Fruit fly (Drosophila melanogaster) whole organism, embryonic: ENCODE results near the gene LPCAT.

Source experiments
- ATbp ChIP-seq: fragments of 200-800 bp; sonication (Bioruptor generic); optimal IDR thresholded peaks from 2 replicates; lab custom pipeline; 2017; ENCODE audit warnings: missing biosample characterization, mild to moderate bottlenecking, missing genetic modification characterization, missing genetic modification reagents
- Blimp-1 ChIP-seq: fragments of 200-800 bp; sonication (Bioruptor generic); optimal IDR thresholded peaks from 3 replicates; lab custom pipeline; 2018; ENCODE audit warnings: missing biosample characterization, missing genetic modification characterization, mild to moderate bottlenecking, moderate library complexity, missing genetic modification reagents
- CG10366 ChIP-seq: fragments of 200-800 bp; sonication (Bioruptor generic); IDR thresholded peaks from 2 replicates; pipeline ENCODE4 v1.3.6; 2022; ENCODE audit warnings: missing biosample characterization, missing genetic modification characterization
- CG11398 ChIP-seq: fragments of 200-800 bp; sonication (Bioruptor generic); optimal IDR thresholded peaks from 2 replicates; lab custom pipeline; 2016; ENCODE audit warnings: missing biosample characterization, missing genetic modification characterization
- CG12071 ChIP-seq: fragments of 200-800 bp; sonication (Bioruptor generic); optimal IDR thresholded peaks from 3 replicates; lab custom pipeline; 2018; ENCODE audit warnings: missing biosample characterization, mild to moderate bottlenecking, missing genetic modification characterization
- CG15073 ChIP-seq: fragments of 200-800 bp; sonication (Bioruptor generic); optimal IDR thresholded peaks from 2 replicates; lab custom pipeline; 2016; ENCODE audit warnings: missing biosample characterization, missing genetic modification characterization
- CG18476 ChIP-seq: fragments of 200-800 bp; sonication (Bioruptor generic); optimal IDR thresholded peaks from 2 replicates; lab custom pipeline; 2016; ENCODE audit warnings: missing biosample characterization, mild to moderate bottlenecking, missing genetic modification characterization
- CG18599 ChIP-seq: fragments of 200-800 bp; sonication (Bioruptor generic); optimal IDR thresholded peaks from 3 replicates; lab custom pipeline; 2017; ENCODE audit warnings: missing biosample characterization, missing genetic modification characterization, mild to moderate bottlenecking, moderate library complexity, missing genetic modification reagents
- CG2712 ChIP-seq: fragments of 200-800 bp; optimal IDR thresholded peaks from 3 replicates; lab custom pipeline; 2019; ENCODE audit warnings: missing biosample characterization, mild to moderate bottlenecking, missing genetic modification characterization, moderate library complexity
- CG3281 ChIP-seq: fragments of 200-800 bp; sonication (Bioruptor generic); optimal IDR thresholded peaks from 3 replicates; lab custom pipeline; 2017; ENCODE audit warnings: missing biosample characterization, mild to moderate bottlenecking, missing genetic modification characterization
- CG42726 ChIP-seq: fragments of 200-800 bp; sonication (Bioruptor generic); IDR thresholded peaks from 2 replicates; pipeline ENCODE4 v1.3.6; 2022; ENCODE audit warnings: missing biosample characterization, missing genetic modification characterization; ENCODE audit not compliant: partially characterized antibody
- CG4328 ChIP-seq: fragments of 200-800 bp; sonication (Bioruptor generic); optimal IDR thresholded peaks from 3 replicates; lab custom pipeline; 2017; ENCODE audit warnings: missing biosample characterization, missing genetic modification reagents, missing genetic modification characterization
- CG4404 ChIP-seq: fragments of 200-800 bp; sonication (Bioruptor generic); IDR thresholded peaks from 2 replicates; pipeline ENCODE4 v1.3.6; 2022; ENCODE audit warnings: missing biosample characterization, missing genetic modification characterization
- CG6254 ChIP-seq: fragments of 200-800 bp; sonication (Bioruptor generic); optimal IDR thresholded peaks from 3 replicates; lab custom pipeline; 2017; ENCODE audit warnings: mild to moderate bottlenecking, missing biosample characterization, missing genetic modification reagents, missing genetic modification characterization
- CG6854 ChIP-seq: fragments of 200-800 bp; sonication (Bioruptor generic); optimal IDR thresholded peaks from 3 replicates; lab custom pipeline; 2017; ENCODE audit warnings: missing biosample characterization, mild to moderate bottlenecking, missing genetic modification characterization
- CG7928 ChIP-seq: fragments of 200-800 bp; sonication (Bioruptor generic); optimal IDR thresholded peaks from 2 replicates; lab custom pipeline; 2017; ENCODE audit warnings: missing biosample characterization, mild to moderate bottlenecking, missing genetic modification characterization
- CkIIα-i1 ChIP-seq: fragments of 200-800 bp; sonication (Bioruptor generic); IDR thresholded peaks from 2 replicates; pipeline ENCODE4 v1.3.6; 2022; ENCODE audit warnings: missing biosample characterization, missing genetic modification characterization
- Ets97D ChIP-seq: fragments of 200-800 bp; sonication (Bioruptor generic); optimal IDR thresholded peaks from 3 replicates; lab custom pipeline; 2016; ENCODE audit warnings: missing biosample characterization, missing genetic modification characterization
- Gsc ChIP-seq: fragments of 200-800 bp; sonication (Bioruptor generic); IDR thresholded peaks from 2 replicates; pipeline ENCODE4 v1.3.6; 2022; ENCODE audit warnings: missing biosample characterization, missing genetic modification characterization
- HHEX ChIP-seq: fragments of 200-800 bp; sonication (Bioruptor generic); optimal IDR thresholded peaks from 3 replicates; lab custom pipeline; 2017; ENCODE audit warnings: missing biosample characterization, mild to moderate bottlenecking, missing genetic modification characterization, missing genetic modification reagents
- Hey ChIP-seq: fragments of 200-800 bp; sonication (Bioruptor generic); optimal IDR thresholded peaks from 3 replicates; lab custom pipeline; 2018; ENCODE audit warnings: missing biosample characterization, mild to moderate bottlenecking, missing genetic modification characterization
- HmgD ChIP-seq: fragments of 200-800 bp; sonication (Bioruptor generic); optimal IDR thresholded peaks from 3 replicates; lab custom pipeline; 2016; ENCODE audit warnings: missing biosample characterization, missing genetic modification characterization
- HmgZ ChIP-seq: fragments of 200-800 bp; sonication (Bioruptor generic); optimal IDR thresholded peaks from 2 replicates; lab custom pipeline; 2018; ENCODE audit warnings: missing biosample characterization, mild to moderate bottlenecking, missing genetic modification characterization
- Hr78 ChIP-seq, 2 experiments: fragments of 200-800 bp in 1 of 2; fragments of >200 bp in 1 of 2; sonication (Bioruptor generic) in 1 of 2; optimal IDR thresholded peaks; 2 replicates each; lab custom pipeline; 2017 to 2019; ENCODE audit warnings: missing biosample characterization in 2 of 2, missing genetic modification characterization in 2 of 2, mild to moderate bottlenecking in 1 of 2, moderate library complexity in 1 of 2
- Lpt ChIP-seq: fragments of >200 bp; optimal IDR thresholded peaks from 2 replicates; lab custom pipeline; 2018; ENCODE audit warnings: missing biosample characterization, missing genetic modification characterization
- Mad ChIP-seq: fragments of 200-800 bp; sonication (Bioruptor generic); optimal IDR thresholded peaks from 2 replicates; lab custom pipeline; 2016; ENCODE audit warnings: missing biosample characterization, missing genetic modification characterization
- Optix ChIP-seq: fragments of 200-800 bp; sonication (Bioruptor generic); IDR thresholded peaks from 3 replicates; pipeline ENCODE4 v1.3.6; 2022; ENCODE audit warnings: missing biosample characterization, missing genetic modification characterization
- Xrp1 ChIP-seq: fragments of 200-800 bp; sonication (Bioruptor generic); IDR thresholded peaks from 2 replicates; pipeline ENCODE4 v1.3.6; 2022; ENCODE audit warnings: missing biosample characterization, missing genetic modification characterization
- ac ChIP-seq: fragments of 200-800 bp; sonication (Bioruptor generic); optimal IDR thresholded peaks from 3 replicates; lab custom pipeline; 2017; ENCODE audit warnings: missing biosample characterization, mild to moderate bottlenecking, missing genetic modification characterization
- bigmax ChIP-seq: fragments of 200-800 bp; sonication (Bioruptor generic); optimal IDR thresholded peaks from 2 replicates; lab custom pipeline; 2018; ENCODE audit warnings: missing biosample characterization, mild to moderate bottlenecking, missing genetic modification characterization
- chm ChIP-seq: fragments of 200-800 bp; sonication (Bioruptor generic); IDR thresholded peaks from 2 replicates; pipeline ENCODE4 v1.3.6; 2022; ENCODE audit warnings: missing biosample characterization, missing genetic modification characterization
- h ChIP-seq: fragments of >200 bp; optimal IDR thresholded peaks from 2 replicates; lab custom pipeline; 2017
- hbn ChIP-seq: fragments of 200-800 bp; sonication (Bioruptor generic); IDR thresholded peaks from 2 replicates; pipeline ENCODE4 v1.3.6; 2022; ENCODE audit warnings: missing biosample characterization, missing genetic modification characterization; ENCODE audit not compliant: partially characterized antibody
- inv ChIP-seq: fragments of 200-800 bp; sonication (Bioruptor generic); IDR thresholded peaks from 2 replicates; pipeline ENCODE4 v1.3.6; 2022; ENCODE audit warnings: missing biosample characterization, missing genetic modification characterization; ENCODE audit not compliant: partially characterized antibody
- lola ChIP-seq, 3 experiments: fragments of >200 bp in 2 of 3; fragments of 200-800 bp in 1 of 3; sonication (Bioruptor generic) in 1 of 3; optimal IDR thresholded peaks; 2 replicates each; lab custom pipeline; 2017 to 2019; ENCODE audit warnings: missing biosample characterization in 3 of 3, missing genetic modification characterization in 3 of 3, mild to moderate bottlenecking in 1 of 3, moderate library complexity in 1 of 3
- onecut ChIP-seq: fragments of 200-800 bp; sonication (Bioruptor generic); IDR thresholded peaks from 2 replicates; pipeline ENCODE4 v1.3.6; 2022; ENCODE audit warnings: missing biosample characterization, missing genetic modification characterization
- otp ChIP-seq: fragments of 200-800 bp; sonication (Bioruptor generic); IDR thresholded peaks from 3 replicates; pipeline ENCODE4, ENCODE4 v1.3.6; 2022; ENCODE audit warnings: missing biosample characterization, missing genetic modification characterization
- sr ChIP-seq: fragments of 200-800 bp; sonication (Bioruptor generic); IDR thresholded peaks from 3 replicates; pipeline ENCODE4 v1.3.6; 2022; ENCODE audit warnings: missing biosample characterization, missing genetic modification characterization
- tap ChIP-seq: fragments of 200-800 bp; optimal IDR thresholded peaks from 3 replicates; lab custom pipeline; 2019; ENCODE audit warnings: missing biosample characterization, mild to moderate bottlenecking, missing genetic modification characterization, moderate library complexity
- ttk ChIP-seq: fragments of 200-800 bp; sonication (Bioruptor generic); IDR thresholded peaks from 2 replicates; pipeline ENCODE4 v2.1.2; 2022; ENCODE audit warnings: missing biosample characterization, missing genetic modification characterization
- vvl ChIP-seq: fragments of 200-800 bp; sonication (Bioruptor generic); IDR thresholded peaks from 2 replicates; pipeline ENCODE4 v1.3.6; 2022; ENCODE audit warnings: missing biosample characterization, missing genetic modification characterization
- zfh1 ChIP-seq: fragments of 200-800 bp; sonication (Bioruptor generic); IDR thresholded peaks from 3 replicates; pipeline ENCODE4 v1.3.6; 2022; ENCODE audit warnings: missing biosample characterization, missing genetic modification characterization

The LPCAT gene

DNA sequence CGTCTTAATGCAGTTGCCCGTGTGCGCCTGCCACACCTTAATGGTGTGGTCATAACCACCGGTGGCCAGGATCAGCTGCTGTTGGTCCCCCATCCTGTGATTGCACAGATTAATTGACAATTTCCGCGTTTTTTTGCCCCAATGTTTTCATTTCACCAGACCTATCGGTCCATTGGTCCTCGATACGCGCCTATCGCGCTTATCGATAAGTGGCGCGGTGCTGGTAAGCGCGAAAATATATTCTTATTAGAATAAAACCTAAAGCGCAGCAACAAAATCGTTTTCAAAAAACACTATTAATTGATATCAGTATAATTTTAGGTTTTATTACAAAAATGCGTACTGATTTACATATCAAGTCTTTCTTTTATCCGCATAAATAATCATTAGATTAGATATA, 26.0 kb upstream of the LPCAT start, which contains the start of gene Lst8 (continued):
- TF ChIP-seq bigmax (GFP tag; lab: Kevin White, UChicago) = no peak
- TF ChIP-seq CG11398 = no peak
- no peak for TF ChIP-seq Blimp-1 (GFP tag; lab: Kevin White, UChicago)
- no peak for TF ChIP-seq Gsc (GFP tag; lab: Robert Waterston, UW)
- TF ChIP-seq Lpt = no peak
- no peak for TF ChIP-seq otp
- TF ChIP-seq HHEX = no peak
- no peak for TF ChIP-seq CG2712 (tag; lab: Kevin White, UChicago)
- TF ChIP-seq CG4404 = no peak
- TF ChIP-seq CG18476 (GFP tag; lab: Kevin White, UChicago) = no peak
- 0 out of 2 replicates have a peak, but pooled peaks have one; percentile 11 for TF ChIP-seq inv (GFP tag; lab: Robert Waterston, UW)
- TF ChIP-seq zfh1 (GFP tag; lab: Robert Waterston, UW) = no peak
- TF ChIP-seq vvl (GFP tag; lab: Robert Waterston, UW) = no peak
- no peak for TF ChIP-seq CkIIα-i1 (GFP tag; lab: Robert Waterston, UW)
- no peak for TF ChIP-seq CG15073 (GFP tag; lab: Kevin White, UChicago)
- no peak for TF ChIP-seq ac
- no peak for TF ChIP-seq HmgD (GFP tag; lab: Kevin White, UChicago)
- TF ChIP-seq CG12071 = no peak
- no peak for TF ChIP-seq ttk (GFP tag; lab: Robert Waterston, UW)
- TF ChIP-seq CG10366 (GFP tag; lab: Robert Waterston, UW) = no peak
- no peak for TF ChIP-seq ATbp (GFP tag; lab: Kevin White, UChicago)
- peak; percentile 22 for TF ChIP-seq HmgZ (tag; lab: Kevin White, UChicago)
- TF ChIP-seq Xrp1 (GFP tag; lab: Robert Waterston, UW) = no peak
- no peak for TF ChIP-seq tap
- no peak for TF ChIP-seq Hr78 (GFP tag; optimal IDR thresholded peaks at IDR 0.05; lab: Kevin White, UChicago)
- TF ChIP-seq CG7928 = no peak
- TF ChIP-seq CG6854 (GFP tag; lab: Kevin White, UChicago) = no peak
- no peak for TF ChIP-seq CG3281 (GFP tag; lab: Kevin White, UChicago)
- TF ChIP-seq CG42726 (GFP tag; lab: Robert Waterston, UW) = 0 out of 2 replicates have a peak, but pooled peaks have one; percentile 9
- peak; percentile 62 for TF ChIP-seq hbn (GFP tag; lab: Robert Waterston, UW)
- TF ChIP-seq Ets97D (GFP tag; lab: Kevin White, UChicago) = peak; percentile 32
- no peak for TF ChIP-seq Optix (GFP tag; lab: Robert Waterston, UW)
- no peak for TF ChIP-seq chm
- no peak for TF ChIP-seq CG4328
- TF ChIP-seq Mad = no peak
- TF ChIP-seq Hey (tag; lab: Kevin White, UChicago) = no peak
- no peak for TF ChIP-seq CG6254 (GFP tag; lab: Kevin White, UChicago)
- TF ChIP-seq CG18599 (GFP tag; lab: Kevin White, UChicago) = no peak
- TF ChIP-seq h (lab: Kevin White, UChicago) = no peak
- TF ChIP-seq lola (GFP tag; optimal IDR thresholded peaks at IDR 0.05; lab: Kevin White, UChicago) = no peak
- TF ChIP-seq onecut (GFP tag; lab: Robert Waterston, UW) = no peak
- no peak for TF ChIP-seq sr (GFP tag; lab: Robert Waterston, UW)
